Fruit fly (Drosophila melanogaster): ENCODE results near the gene Cog3.
A peak's percentile ranks its signal among the peaks of the same experiment; 100 is the strongest.

The Cog3 gene

DNA sequence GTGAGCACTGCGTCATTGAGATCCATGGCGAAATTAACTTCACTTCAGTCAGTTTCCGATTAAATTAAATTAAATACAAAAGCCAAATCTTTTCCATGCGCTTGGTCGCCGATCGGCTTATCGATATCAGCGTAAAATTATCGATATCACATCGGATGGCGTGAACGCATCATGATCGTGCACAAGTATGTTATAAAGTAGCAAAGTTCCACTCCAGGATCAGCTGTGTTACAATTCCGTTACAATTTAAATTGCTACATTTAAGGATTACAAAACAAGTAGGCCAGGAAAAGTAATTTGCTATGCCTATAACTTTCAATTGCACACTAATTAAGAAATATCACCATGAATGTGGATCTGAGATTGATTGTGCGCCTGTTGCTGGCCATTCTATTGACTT, 13.0 kb upstream of the Cog3 start, which contains the start of the genes Pif1 and CG31776:
Gene Pif1 (minus strand): TSS at position 136 of the 400 bp plus-strand sequence.
Gene CG31776 (plus strand): TSS at position 314 of the 400 bp plus-strand sequence.
- no peak for TF ChIP-seq CG12768 (GFP tag; optimal IDR thresholded peaks at IDR 0.05)
- TF ChIP-seq CG1620 (GFP tag; optimal IDR thresholded peaks at IDR 0.05) = no peak
- peak in 1 of 2 experiments; percentile 12 for TF ChIP-seq cnc (optimal IDR thresholded peaks at IDR 0.05)
- TF ChIP-seq Mnt (GFP tag; optimal IDR thresholded peaks at IDR 0.05) = peak; percentile 70
- TF ChIP-seq bab1 (GFP tag; optimal IDR thresholded peaks at IDR 0.05) = peak; percentile 40
- no peak for TF ChIP-seq CG11617 (GFP tag; optimal IDR thresholded peaks at IDR 0.05)

DNA sequence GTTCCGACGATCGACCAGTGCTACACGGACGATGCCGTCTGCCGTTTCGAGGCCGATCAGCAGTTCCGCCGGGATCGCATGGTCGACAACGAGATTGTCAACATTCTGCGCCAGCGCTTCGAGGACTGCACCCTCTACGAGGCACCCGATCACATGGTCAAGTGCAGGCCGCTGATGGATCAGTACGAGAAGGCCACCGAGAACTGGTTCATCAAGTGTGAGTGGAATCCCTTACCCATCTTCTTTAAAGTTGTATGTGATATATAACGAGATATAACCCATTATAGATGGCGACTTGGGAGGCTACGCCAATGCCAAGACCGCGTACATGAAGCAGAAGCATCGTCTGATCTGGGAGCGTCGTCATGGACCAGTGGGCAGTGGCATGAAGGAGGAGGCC, 10.0 kb upstream of the Cog3 start:
- no peak for TF ChIP-seq Crg-1 (GFP tag; optimal IDR thresholded peaks at IDR 0.05)
- TF ChIP-seq CG12768 (GFP tag; optimal IDR thresholded peaks at IDR 0.05) = no peak

- peak; percentile 32 for TF ChIP-seq Mnt (GFP tag; optimal IDR thresholded peaks at IDR 0.05)
- no peak for TF ChIP-seq cic (GFP tag; optimal IDR thresholded peaks at IDR 0.05)
- TF ChIP-seq cnc (optimal IDR thresholded peaks at IDR 0.05) = no peak
- TF ChIP-seq tj (GFP tag; optimal IDR thresholded peaks at IDR 0.05) = peak; percentile 27
Observed at dm6 chr2L:3465918-3466727, 9.3 kb upstream of the Cog3 start, which contains the start of the genes msl-2 and ND-PDSW. TSS of gene msl-2 (minus strand) at chr2L:3466112. TSS of gene ND-PDSW (plus strand) at chr2L:3466157.

dm6 chr2L:3465426-3465825, 8.6 kb upstream of the Cog3 start:
- no peak for TF ChIP-seq Clk (GFP tag; optimal IDR thresholded peaks at IDR 0.05)
- TF ChIP-seq CG7101 (tag; optimal IDR thresholded peaks at IDR 0.05) = no peak
- no peak for TF ChIP-seq kay (GFP tag; ENCODE audit: borderline replicate concordance)
- TF ChIP-seq CG5204 (GFP tag; optimal IDR thresholded peaks at IDR 0.05) = no peak
- no peak for TF ChIP-seq CG11617 (GFP tag; optimal IDR thresholded peaks at IDR 0.05)
- no peak for TF ChIP-seq ovo (GFP tag; optimal IDR thresholded peaks at IDR 0.05)
- TF ChIP-seq Hr96 (GFP tag; optimal IDR thresholded peaks at IDR 0.05) = no peak

dm6 chr2L:3461760-3462159, 4.9 kb upstream of the Cog3 start, which contains the start of gene CG3246:
TSS of gene CG3246 (minus strand) at chr2L:3461952.
- TF ChIP-seq CG12768 (GFP tag; optimal IDR thresholded peaks at IDR 0.05) (no peak), Mnt (GFP tag; optimal IDR thresholded peaks at IDR 0.05) (peak; percentile 0)

- peak; percentile 44 for TF ChIP-seq bab1 (GFP tag; optimal IDR thresholded peaks at IDR 0.05)
- no peak for TF ChIP-seq Crg-1 (GFP tag; optimal IDR thresholded peaks at IDR 0.05)
- TF ChIP-seq cnc (optimal IDR thresholded peaks at IDR 0.05) = peak in 1 of 2 experiments; percentile 91
Observed at dm6 chr2L:3452286-3452685, 4.6 kb downstream of the Cog3 start, which contains the start of gene CG12795. TSS of gene CG12795 (plus strand) at chr2L:3452466.

- TF ChIP-seq Mnt (GFP tag; optimal IDR thresholded peaks at IDR 0.05) (no peak), bab1 (GFP tag; optimal IDR thresholded peaks at IDR 0.05) (peak; percentile 49)
Observed at dm6 chr2L:3449555-3450320, 7.1 kb downstream of the Cog3 start, which contains the start of gene Snx1. TSS of gene Snx1 (plus strand) at chr2L:3449683.

DNA sequence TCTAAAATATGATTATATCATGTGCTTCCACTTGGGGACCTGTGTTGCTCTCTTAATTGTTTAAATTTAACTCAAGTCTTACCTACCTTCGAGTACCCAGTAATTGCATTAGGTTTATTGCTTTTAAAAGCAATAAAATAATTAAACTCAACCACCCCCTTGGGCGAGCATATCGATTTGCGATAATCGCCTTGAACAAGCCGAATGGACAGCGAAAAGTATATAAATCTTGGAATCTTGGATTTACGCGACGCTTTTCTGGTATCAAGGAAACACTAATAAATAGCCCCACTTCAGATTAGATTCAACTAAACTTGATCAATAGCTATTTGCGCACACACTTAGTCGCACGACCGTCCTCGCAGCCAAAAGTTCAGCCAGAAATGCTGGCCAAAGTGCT, 11.2 kb downstream of the Cog3 start, which contains the start of gene CG2772:
Gene CG2772 (plus strand): TSS at position 338 of the 400 bp plus-strand sequence.
- TF ChIP-seq bab1 (GFP tag; optimal IDR thresholded peaks at IDR 0.05) (no peak), Mnt (GFP tag; optimal IDR thresholded peaks at IDR 0.05) (no peak), kay (GFP tag; ENCODE audit: borderline replicate concordance) (peak; percentile 11), Hr96 (GFP tag; optimal IDR thresholded peaks at IDR 0.05) (no peak)

- TF ChIP-seq cic (GFP tag; optimal IDR thresholded peaks at IDR 0.05) = no peak
- TF ChIP-seq CG12768 (GFP tag; optimal IDR thresholded peaks at IDR 0.05) = no peak
Observed at dm6 chr2L:3444789-3445188, 12.1 kb downstream of the Cog3 start.

dm6 chr2L:3441673-3442072, 15.2 kb downstream of the Cog3 start:
- no peak for TF ChIP-seq pad (GFP tag; optimal IDR thresholded peaks at IDR 0.05)
- TF ChIP-seq kay (GFP tag; ENCODE audit: borderline replicate concordance) = no peak
- TF ChIP-seq CG11617 (GFP tag; optimal IDR thresholded peaks at IDR 0.05) = no peak
- no peak for TF ChIP-seq Mnt (GFP tag; optimal IDR thresholded peaks at IDR 0.05)
- no peak for TF ChIP-seq CG5204 (GFP tag; optimal IDR thresholded peaks at IDR 0.05)
- no peak for TF ChIP-seq CG14711 (tag; optimal IDR thresholded peaks at IDR 0.05)
- TF ChIP-seq cic (GFP tag; optimal IDR thresholded peaks at IDR 0.05) = no peak
- no peak for TF ChIP-seq CG12768 (GFP tag; optimal IDR thresholded peaks at IDR 0.05)
- TF ChIP-seq cnc (optimal IDR thresholded peaks at IDR 0.05) = no peak
- TF ChIP-seq ovo (GFP tag; optimal IDR thresholded peaks at IDR 0.05) = no peak
- TF ChIP-seq tj (GFP tag; optimal IDR thresholded peaks at IDR 0.05) = no peak
- TF ChIP-seq CG7101 (tag; optimal IDR thresholded peaks at IDR 0.05) = no peak
- no peak for TF ChIP-seq toe (GFP tag; optimal IDR thresholded peaks at IDR 0.05)
- no peak for TF ChIP-seq CG7045 (GFP tag; optimal IDR thresholded peaks at IDR 0.05)
- TF ChIP-seq Crg-1 (GFP tag; optimal IDR thresholded peaks at IDR 0.05) = no peak
- no peak for TF ChIP-seq CG1620 (GFP tag; optimal IDR thresholded peaks at IDR 0.05)
- TF ChIP-seq Clk (GFP tag; optimal IDR thresholded peaks at IDR 0.05) = no peak
- no peak for TF ChIP-seq Hr96 (GFP tag; optimal IDR thresholded peaks at IDR 0.05)
- no peak for TF ChIP-seq CG33017 (tag; optimal IDR thresholded peaks at IDR 0.05)

Measured in whole organism, adult.